Worm (Caenorhabditis elegans) whole organism, L1 larva: ENCODE results near the gene T20D4.12.

Experiments used
- C04F5.9 ChIP-seq: sonication (generic microtip); optimal IDR thresholded peaks from 2 replicates; lab custom pipeline; 2016; ENCODE audit warnings: missing genetic modification characterization, missing compliant biosample characterization
- C16A3.4 ChIP-seq: fragments of 150-350 bp; optimal IDR thresholded peaks from 2 replicates; lab custom pipeline; 2014; ENCODE audit warnings: missing biosample characterization, missing genetic modification characterization
- aha-1 ChIP-seq: fragments of 150-350 bp; optimal IDR thresholded peaks from 2 replicates; lab custom pipeline; 2014; ENCODE audit warnings: missing biosample characterization, missing genetic modification characterization
- alr-1 ChIP-seq: fragments of 200-800 bp; sonication (Bioruptor generic); optimal IDR thresholded peaks from 2 replicates; lab custom pipeline; 2018; ENCODE audit warnings: borderline replicate concordance, mild to moderate bottlenecking, missing genetic modification characterization, missing compliant biosample characterization
- ama-1 ChIP-seq: fragments of 150-350 bp; optimal IDR thresholded peaks from 2 replicates; lab custom pipeline; 2014
- blmp-1 ChIP-seq: fragments of 150-350 bp; optimal IDR thresholded peaks from 2 replicates; lab custom pipeline; 2014; ENCODE audit warnings: missing biosample characterization, missing genetic modification characterization
- ceh-63 ChIP-seq: fragments of 200-800 bp; sonication (Bioruptor generic); optimal IDR thresholded peaks from 2 replicates; lab custom pipeline; 2018; ENCODE audit warnings: mild to moderate bottlenecking, missing genetic modification characterization, missing compliant biosample characterization
- ceh-8 ChIP-seq: fragments of 200-800 bp; sonication (Bioruptor generic); optimal IDR thresholded peaks from 2 replicates; lab custom pipeline; 2018; ENCODE audit warnings: mild to moderate bottlenecking, missing genetic modification characterization, moderate library complexity, missing compliant biosample characterization
- ceh-82 ChIP-seq, 3 experiments: fragments of 150-350 bp in 1 of 3; sonication (generic microtip) in 2 of 3; optimal IDR thresholded peaks; 2 replicates each; lab custom pipeline; 2014 to 2017; ENCODE audit warnings: missing biosample characterization in 3 of 3, missing genetic modification characterization in 3 of 3
- ceh-88 ChIP-seq: fragments of 200-800 bp; sonication (Bioruptor generic); IDR thresholded peaks from 2 replicates; pipeline ENCODE4 v1.3.6; 2022; ENCODE audit warnings: missing genetic modification characterization, missing compliant biosample characterization
- ceh-90 ChIP-seq: sonication (generic microtip); optimal IDR thresholded peaks from 2 replicates; lab custom pipeline; 2016; ENCODE audit warnings: missing genetic modification characterization, missing compliant biosample characterization
- dsc-1 ChIP-seq: sonication (generic microtip); optimal IDR thresholded peaks from 2 replicates; lab custom pipeline; 2016; ENCODE audit warnings: mild to moderate bottlenecking, missing genetic modification characterization, missing compliant biosample characterization
- efl-3 ChIP-seq: fragments of 200-800 bp; sonication (Bioruptor generic); optimal IDR thresholded peaks from 2 replicates; lab custom pipeline; 2018; ENCODE audit warnings: mild to moderate bottlenecking, missing genetic modification characterization, missing compliant biosample characterization
- egl-27 ChIP-seq, 2 experiments: fragments of 150-350 bp in 1 of 2; sonication (generic microtip); optimal IDR thresholded peaks; 3 replicates each; lab custom pipeline; 2017 to 2018; ENCODE audit warnings: missing biosample characterization in 2 of 2, missing genetic modification characterization in 2 of 2, missing genetic modification reagents in 2 of 2
- elt-3 ChIP-seq, 6 experiments: fragments of 150-350 bp in 1 of 6; sonication (generic microtip); optimal IDR thresholded peaks; 2 replicates each; lab custom pipeline; 2017 to 2018; ENCODE audit warnings: missing biosample characterization in 6 of 6, missing genetic modification characterization in 6 of 6, inconsistent platforms in 1 of 6
- ets-5 ChIP-seq: fragments of 200-800 bp; sonication (Bioruptor generic); IDR thresholded peaks from 2 replicates; pipeline ENCODE4 v1.3.6; 2022; ENCODE audit warnings: missing genetic modification characterization, missing compliant biosample characterization
- fkh-10 ChIP-seq: sonication (generic microtip); optimal IDR thresholded peaks from 2 replicates; lab custom pipeline; 2017; ENCODE audit warnings: missing biosample characterization, missing genetic modification reagents, missing genetic modification characterization
- fkh-4 ChIP-seq: sonication (generic microtip); optimal IDR thresholded peaks from 2 replicates; lab custom pipeline; 2016; ENCODE audit warnings: missing compliant biosample characterization, missing genetic modification characterization, borderline replicate concordance
- fos-1 ChIP-seq: fragments of 150-350 bp; optimal IDR thresholded peaks from 2 replicates; lab custom pipeline; 2014; ENCODE audit warnings: missing biosample characterization, missing genetic modification characterization
- grh-1 ChIP-seq: fragments of 200-800 bp; sonication (Bioruptor generic); IDR thresholded peaks from 2 replicates; pipeline ENCODE4 v1.3.6; 2022; ENCODE audit warnings: missing genetic modification reagents, missing genetic modification characterization, missing compliant biosample characterization
- hlh-4 ChIP-seq: sonication (generic microtip); optimal IDR thresholded peaks from 2 replicates; lab custom pipeline; 2016; ENCODE audit warnings: mild to moderate bottlenecking, missing genetic modification characterization, missing compliant biosample characterization
- hpl-2 ChIP-seq: fragments of 150-350 bp; optimal IDR thresholded peaks from 2 replicates; lab custom pipeline; 2014; ENCODE audit warnings: missing biosample characterization, missing genetic modification reagents, missing genetic modification characterization
- irx-1 ChIP-seq: sonication (generic microtip); optimal IDR thresholded peaks from 2 replicates; lab custom pipeline; 2016; ENCODE audit warnings: missing genetic modification characterization, missing compliant biosample characterization
- isw-1 ChIP-seq: fragments of 200-800 bp; sonication (Bioruptor generic); IDR thresholded peaks from 2 replicates; pipeline ENCODE4 v1.3.6; 2022; ENCODE audit warnings: missing genetic modification characterization, missing compliant biosample characterization
- lin-13 ChIP-seq: fragments of 150-350 bp; optimal IDR thresholded peaks from 2 replicates; lab custom pipeline; 2014; ENCODE audit warnings: missing biosample characterization, missing genetic modification reagents, missing genetic modification characterization
- lin-15B ChIP-seq: fragments of 150-350 bp; sonication (generic microtip); optimal IDR thresholded peaks from 3 replicates; lab custom pipeline; 2014; ENCODE audit warnings: missing biosample characterization, missing genetic modification characterization
- lsy-2 ChIP-seq, 2 experiments: fragments of 150-350 bp; optimal IDR thresholded peaks; 2 replicates each; lab custom pipeline; 2014; ENCODE audit warnings: missing biosample characterization in 2 of 2, missing genetic modification characterization in 2 of 2
- mdl-1 ChIP-seq, 2 experiments: fragments of 150-350 bp; optimal IDR thresholded peaks; 2 replicates each; lab custom pipeline; 2014 to 2017; ENCODE audit warnings: missing biosample characterization in 2 of 2, missing genetic modification characterization in 2 of 2, inconsistent platforms in 1 of 2
- mef-2 ChIP-seq: fragments of 150-350 bp; optimal IDR thresholded peaks from 2 replicates; lab custom pipeline; 2014; ENCODE audit warnings: missing biosample characterization, missing genetic modification characterization
- mep-1 ChIP-seq: fragments of 150-350 bp; optimal IDR thresholded peaks from 2 replicates; lab custom pipeline; 2014; ENCODE audit warnings: missing biosample characterization, missing genetic modification characterization
- nhr-19 ChIP-seq: fragments of 200-800 bp; sonication (Bioruptor generic); conservative IDR thresholded peaks from 2 replicates; pipeline ENCODE4 v1.3.6; 2022; ENCODE audit warnings: missing genetic modification characterization, missing compliant biosample characterization
- nhr-237 ChIP-seq: fragments of 150-350 bp; optimal IDR thresholded peaks from 2 replicates; lab custom pipeline; 2014; ENCODE audit warnings: missing biosample characterization, missing genetic modification characterization
- nhr-76 ChIP-seq: sonication (generic microtip); optimal IDR thresholded peaks from 2 replicates; lab custom pipeline; 2017; ENCODE audit warnings: missing biosample characterization, missing genetic modification characterization
- nhr-85 ChIP-seq: sonication (generic microtip); peaks from one replicate; lab custom pipeline; 2016; ENCODE audit warnings: missing genetic modification characterization, inconsistent platforms, missing compliant biosample characterization
- nhr-90 ChIP-seq: sonication (generic microtip); optimal IDR thresholded peaks from 2 replicates; lab custom pipeline; 2016; ENCODE audit warnings: mild to moderate bottlenecking, missing genetic modification characterization, missing compliant biosample characterization; ENCODE audit not compliant: poor library complexity
- pag-3 ChIP-seq: sonication (generic microtip); optimal IDR thresholded peaks from 2 replicates; lab custom pipeline; 2017; ENCODE audit warnings: missing genetic modification characterization, mild to moderate bottlenecking, missing compliant biosample characterization, antibody characterized with exemption, borderline replicate concordance; ENCODE audit not compliant: insufficient read depth
- pax-3 ChIP-seq: fragments of 200-800 bp; sonication (Bioruptor generic); optimal IDR thresholded peaks from 2 replicates; lab custom pipeline; 2018; ENCODE audit warnings: mild to moderate bottlenecking, missing genetic modification characterization, moderate library complexity, missing compliant biosample characterization
- pqm-1 ChIP-seq: sonication (generic microtip); optimal IDR thresholded peaks from 3 replicates; lab custom pipeline; 2017; ENCODE audit warnings: missing biosample characterization, missing genetic modification characterization
- rnt-1 ChIP-seq: sonication (generic microtip); optimal IDR thresholded peaks from 2 replicates; lab custom pipeline; 2016; ENCODE audit warnings: mild to moderate bottlenecking, missing genetic modification characterization, moderate library complexity, missing compliant biosample characterization
- skn-1 ChIP-seq: fragments of 150-350 bp; optimal IDR thresholded peaks from 2 replicates; lab custom pipeline; 2014; ENCODE audit warnings: missing biosample characterization, missing genetic modification characterization
- snpc-4 ChIP-seq: fragments of 150-350 bp; optimal IDR thresholded peaks from 2 replicates; lab custom pipeline; 2014; ENCODE audit warnings: missing biosample characterization, missing genetic modification characterization
- sox-4 ChIP-seq: sonication (generic microtip); optimal IDR thresholded peaks from 2 replicates; lab custom pipeline; 2016; ENCODE audit warnings: missing genetic modification characterization, missing compliant biosample characterization
- sptf-1 ChIP-seq: fragments of 150-350 bp; optimal IDR thresholded peaks from 2 replicates; lab custom pipeline; 2014; ENCODE audit warnings: missing biosample characterization, missing genetic modification characterization
- sup-37 ChIP-seq: fragments of 200-800 bp; sonication (Bioruptor generic); optimal IDR thresholded peaks from 2 replicates; lab custom pipeline; 2018; ENCODE audit warnings: mild to moderate bottlenecking, missing genetic modification characterization, missing compliant biosample characterization
- unc-86 ChIP-seq: sonication (generic microtip); optimal IDR thresholded peaks from 2 replicates; lab custom pipeline; 2016; ENCODE audit warnings: missing genetic modification characterization, missing compliant biosample characterization
- unc-98 ChIP-seq: fragments of 200-800 bp; sonication (Bioruptor generic); IDR thresholded peaks from 2 replicates; pipeline ENCODE4 v1.3.6; 2022; ENCODE audit warnings: missing genetic modification characterization, missing compliant biosample characterization
- vab-15 ChIP-seq: sonication (generic microtip); optimal IDR thresholded peaks from 2 replicates; lab custom pipeline; 2017; ENCODE audit warnings: missing genotype, mild to moderate bottlenecking, missing genetic modification characterization, missing compliant biosample characterization
- xbp-1 ChIP-seq: sonication (generic microtip); optimal IDR thresholded peaks from 2 replicates; lab custom pipeline; 2016; ENCODE audit warnings: missing genetic modification characterization, missing compliant biosample characterization
- zag-1 ChIP-seq: fragments of 150-350 bp; optimal IDR thresholded peaks from 2 replicates; lab custom pipeline; 2014; ENCODE audit warnings: missing biosample characterization, missing genetic modification characterization
- zip-4 ChIP-seq: fragments of 200-800 bp; sonication (Bioruptor generic); optimal IDR thresholded peaks from 2 replicates; lab custom pipeline; 2018; ENCODE audit warnings: mild to moderate bottlenecking, missing genetic modification characterization, moderate library complexity, missing compliant biosample characterization

Gene T20D4.12

DNA sequence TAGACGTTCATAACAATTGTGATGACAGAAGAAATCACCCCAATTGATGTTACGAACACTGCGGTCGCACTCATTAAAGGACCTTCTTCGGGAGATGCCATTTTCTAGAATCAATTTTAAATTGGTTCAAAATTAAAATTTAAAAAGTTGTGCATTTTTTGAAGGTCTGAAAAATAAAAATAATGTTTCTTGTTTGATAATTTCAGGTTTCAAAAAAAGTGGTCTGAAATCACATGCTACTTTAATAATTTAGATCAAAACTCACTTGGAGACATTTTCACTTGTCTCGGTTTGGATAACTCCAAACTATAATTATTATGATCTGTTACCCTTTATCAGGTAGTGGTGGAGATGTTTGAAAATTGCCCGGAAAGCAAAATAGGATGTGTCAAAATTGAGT is 19.9 kb upstream of the T20D4.12 start, which contains the start of gene srbc-2:
Gene srbc-2 (minus strand): TSS at position 101 of the 400 bp plus-strand sequence.
- TF ChIP-seq nhr-85 (tag; lab: Kevin White, UChicago) (no peak), C16A3.4 (tag; lab: Kevin White, UChicago) (no peak), vab-15 (no peak), lsy-2 (tag; optimal IDR thresholded peaks at IDR 0.05; lab: Kevin White, UChicago) (no peak), C04F5.9 (tag; lab: Kevin White, UChicago) (no peak), fos-1 (no peak), aha-1 (tag; lab: Kevin White, UChicago) (no peak), mdl-1 (tag; optimal IDR thresholded peaks at IDR 0.05; lab: Kevin White, UChicago) (no peak), zag-1 (tag; lab: Kevin White, UChicago) (no peak), alr-1 (tag; lab: Kevin White, UChicago) (no peak), mef-2 (tag; lab: Kevin White, UChicago) (no peak), xbp-1 (tag; lab: Kevin White, UChicago) (no peak), elt-3 (tag; optimal IDR thresholded peaks at IDR 0.05; lab: Kevin White, UChicago) (no peak), grh-1 (no peak), hpl-2 (no peak)

DNA sequence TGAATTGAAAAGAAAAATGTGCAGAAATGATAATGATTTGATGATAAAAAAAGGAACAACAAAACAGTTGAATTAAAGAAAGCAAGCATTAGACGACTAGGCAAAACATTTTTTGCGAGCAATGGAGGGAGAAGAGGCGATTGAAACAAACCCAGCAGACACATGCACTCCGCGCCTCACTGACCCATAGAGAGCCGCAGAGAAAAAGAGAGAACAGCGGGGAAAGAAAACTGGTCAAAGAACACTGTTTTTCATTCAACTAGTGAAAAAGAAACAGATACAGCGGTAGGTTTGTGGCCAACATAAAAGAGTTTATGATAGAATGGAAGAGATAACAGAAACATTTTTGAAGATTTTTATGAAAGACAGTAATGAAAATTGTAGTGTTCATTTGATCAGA is 8.6 kb upstream of the T20D4.12 start:
- TF ChIP-seq sox-4 (tag; lab: Kevin White, UChicago): no peak
- no peak for TF ChIP-seq aha-1 (tag; lab: Kevin White, UChicago)
- no peak for TF ChIP-seq fkh-4 (tag; lab: Kevin White, UChicago)
- TF ChIP-seq pax-3 (tag; lab: Kevin White, UChicago): no peak
- peak; percentile 58 for TF ChIP-seq rnt-1
- no peak for TF ChIP-seq nhr-237
- TF ChIP-seq ceh-63 (GFP tag; lab: Kevin White, UChicago): no peak
- TF ChIP-seq sup-37 (GFP tag; lab: Kevin White, UChicago): no peak
- no peak for TF ChIP-seq hpl-2
- no peak for TF ChIP-seq unc-98 (GFP tag; lab: Robert Waterston, UW)
- TF ChIP-seq skn-1: no peak
- TF ChIP-seq nhr-90 (tag; lab: Kevin White, UChicago): no peak
- TF ChIP-seq pag-3: no peak
- TF ChIP-seq blmp-1 (tag; lab: Kevin White, UChicago): peak; percentile 26
- TF ChIP-seq zip-4: no peak
- TF ChIP-seq pqm-1 (tag; lab: Kevin White, UChicago): no peak
- TF ChIP-seq elt-3 (tag; optimal IDR thresholded peaks at IDR 0.05; lab: Kevin White, UChicago): no peak
- no peak for TF ChIP-seq snpc-4 (tag; lab: Kevin White, UChicago)
- peak; percentile 49 for TF ChIP-seq nhr-85 (tag; lab: Kevin White, UChicago)
- no peak for TF ChIP-seq nhr-76 (tag; lab: Kevin White, UChicago)
- no peak for TF ChIP-seq dsc-1 (tag; lab: Kevin White, UChicago)
- no peak for TF ChIP-seq ceh-8 (GFP tag; lab: Kevin White, UChicago)
- no peak for TF ChIP-seq egl-27 (tag; optimal IDR thresholded peaks at IDR 0.05; lab: Kevin White, UChicago)
- no peak for TF ChIP-seq fkh-10 (GFP tag; lab: Kevin White, UChicago)
- TF ChIP-seq hlh-4 (tag; lab: Kevin White, UChicago): no peak
- no peak for TF ChIP-seq sptf-1 (tag; lab: Kevin White, UChicago)
- no peak for TF ChIP-seq grh-1
- TF ChIP-seq nhr-19: peak; percentile 53
- TF ChIP-seq ets-5: no peak
- TF ChIP-seq unc-86 (tag; lab: Kevin White, UChicago): no peak
- TF ChIP-seq ceh-82 (tag; optimal IDR thresholded peaks at IDR 0.05; lab: Kevin White, UChicago): no peak
- TF ChIP-seq mep-1 (tag; lab: Kevin White, UChicago): no peak
- no peak for TF ChIP-seq isw-1 (GFP tag; lab: Robert Waterston, UW)
- TF ChIP-seq ama-1 (lab: Kevin White, UChicago): no peak
- TF ChIP-seq alr-1 (tag; lab: Kevin White, UChicago): no peak
- TF ChIP-seq fos-1: no peak
- no peak for TF ChIP-seq lin-13 (GFP tag; lab: Kevin White, UChicago)
- no peak for TF ChIP-seq lin-15B (tag; lab: Kevin White, UChicago)
- no peak for TF ChIP-seq irx-1 (tag; lab: Kevin White, UChicago)
- no peak for TF ChIP-seq ceh-90
- no peak for TF ChIP-seq vab-15
- TF ChIP-seq C04F5.9 (tag; lab: Kevin White, UChicago): no peak
- TF ChIP-seq ceh-88 (GFP tag; lab: Robert Waterston, UW): no peak
- TF ChIP-seq efl-3: no peak
